Worm (Caenorhabditis elegans): Measurements from ENCODE around the gene Y110A2AL.2.

The Y110A2AL.2 gene

DNA sequence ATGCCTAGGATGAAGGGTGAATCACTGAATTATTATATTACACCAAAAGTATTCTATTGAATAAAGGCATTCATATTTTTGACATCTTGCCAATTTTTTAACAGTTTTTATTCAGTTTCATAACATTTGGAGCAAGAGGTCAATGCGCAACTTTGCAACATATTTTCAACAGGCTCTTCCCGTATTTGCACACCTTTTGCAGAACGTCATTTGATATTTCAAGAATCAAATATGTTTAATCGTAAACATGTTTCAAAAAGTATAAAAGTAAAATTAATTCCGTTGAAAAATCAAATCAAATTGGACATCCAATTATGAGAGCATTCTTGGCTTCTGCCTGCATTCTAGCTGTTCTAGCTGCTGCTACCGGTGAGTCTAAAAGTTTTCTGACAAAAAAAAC, at the start of gene Y110A2AL.2:
Gene Y110A2AL.2, plus strand, starts transcription at position 301 of the 400 bp plus-strand sequence.
- TF ChIP-seq pax-1 (tag; optimal IDR thresholded peaks at IDR 0.05): no peak

DNA sequence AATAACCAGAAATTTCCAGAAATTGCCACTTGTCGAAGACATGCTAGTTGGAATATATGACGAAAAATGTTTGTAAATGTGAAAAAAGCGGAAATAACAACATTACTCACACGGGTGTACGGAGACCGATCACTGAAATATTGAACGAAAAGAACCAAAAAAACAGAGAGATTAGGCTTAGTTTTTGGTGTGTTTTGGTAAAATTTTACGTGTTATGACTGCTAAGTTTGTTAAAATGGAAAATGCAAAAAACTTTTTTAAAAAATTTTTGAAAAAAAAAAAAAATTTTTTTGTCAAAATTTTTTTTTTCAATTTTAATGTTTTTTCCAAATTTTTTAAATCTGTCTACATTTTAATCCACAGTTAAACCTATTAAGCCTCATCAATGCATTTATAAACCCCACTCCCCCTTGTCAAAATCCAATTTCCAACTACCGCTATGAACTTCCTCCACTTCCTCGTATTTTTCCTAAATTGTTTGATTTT, 45.3 kb upstream of the Y110A2AL.2 start, which contains the start of the genes fut-4 and K12H6.10:
Gene fut-4, minus strand, starts transcription at position 101 of the 486 bp plus-strand sequence.
Gene K12H6.10, plus strand, starts transcription at position 436 of the 486 bp plus-strand sequence.
- no peak for TF ChIP-seq hlh-15 (tag; optimal IDR thresholded peaks at IDR 0.05)
- no peak for TF ChIP-seq mec-3 (tag; optimal IDR thresholded peaks at IDR 0.05; ENCODE audit: borderline replicate concordance)
- TF ChIP-seq ahr-1 (tag; optimal IDR thresholded peaks at IDR 0.05): no peak
- no peak for TF ChIP-seq fkh-10 (GFP tag; optimal IDR thresholded peaks at IDR 0.05)
- TF ChIP-seq ets-4 (tag; optimal IDR thresholded peaks at IDR 0.05): no peak
- TF ChIP-seq pros-1 (tag; optimal IDR thresholded peaks at IDR 0.05): no peak
- TF ChIP-seq F13H6.1 (tag; optimal IDR thresholded peaks at IDR 0.05): no peak
- no peak for TF ChIP-seq zip-5 (tag; optimal IDR thresholded peaks at IDR 0.05)
- TF ChIP-seq ceh-34 (tag; optimal IDR thresholded peaks at IDR 0.05): no peak
- TF ChIP-seq hlh-8 (tag; optimal IDR thresholded peaks at IDR 0.05): no peak
- TF ChIP-seq ceh-22 (tag; optimal IDR thresholded peaks at IDR 0.05): no peak
- no peak for TF ChIP-seq ceh-45 (GFP tag; IDR thresholded peaks at IDR 0.05)

DNA sequence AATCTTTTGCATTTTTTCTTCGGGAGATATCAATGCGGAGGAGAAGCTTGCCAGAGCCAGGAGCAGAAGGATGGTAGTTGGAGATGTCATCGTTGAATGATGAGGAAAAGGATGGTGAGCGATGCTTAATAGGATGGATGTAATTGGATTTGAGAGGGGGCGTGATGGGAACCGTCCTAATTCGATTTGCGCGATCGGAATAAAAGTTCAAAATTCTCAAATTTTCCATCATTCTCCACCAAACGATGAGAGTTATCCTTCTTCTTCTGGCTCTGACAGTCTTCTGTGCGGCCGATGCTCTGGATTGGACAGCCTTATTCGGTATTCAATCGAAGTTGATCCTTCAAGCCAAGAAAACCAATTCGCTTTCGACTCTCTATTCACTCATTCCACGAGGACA, 43.6 kb upstream of the Y110A2AL.2 start, which contains the start of the genes K12H6.4 and K12H6.9:
Gene K12H6.4, minus strand, starts transcription at position 101 of the 400 bp plus-strand sequence.
Gene K12H6.9, plus strand, starts transcription at position 236 of the 400 bp plus-strand sequence.
- no peak for TF ChIP-seq pat-9 (tag; optimal IDR thresholded peaks at IDR 0.05)
- no peak for TF ChIP-seq pqm-1 (tag; optimal IDR thresholded peaks at IDR 0.05)
- TF ChIP-seq unc-86 (tag; optimal IDR thresholded peaks at IDR 0.05): no peak
- no peak for TF ChIP-seq pax-1 (tag; optimal IDR thresholded peaks at IDR 0.05)
- no peak for TF ChIP-seq unc-42 (tag; optimal IDR thresholded peaks at IDR 0.05)
- no peak for TF ChIP-seq odd-2 (tag; optimal IDR thresholded peaks at IDR 0.05)
- no peak for TF ChIP-seq ahr-1 (tag; optimal IDR thresholded peaks at IDR 0.05)
- no peak for TF ChIP-seq madf-2 (tag; optimal IDR thresholded peaks at IDR 0.05)

DNA sequence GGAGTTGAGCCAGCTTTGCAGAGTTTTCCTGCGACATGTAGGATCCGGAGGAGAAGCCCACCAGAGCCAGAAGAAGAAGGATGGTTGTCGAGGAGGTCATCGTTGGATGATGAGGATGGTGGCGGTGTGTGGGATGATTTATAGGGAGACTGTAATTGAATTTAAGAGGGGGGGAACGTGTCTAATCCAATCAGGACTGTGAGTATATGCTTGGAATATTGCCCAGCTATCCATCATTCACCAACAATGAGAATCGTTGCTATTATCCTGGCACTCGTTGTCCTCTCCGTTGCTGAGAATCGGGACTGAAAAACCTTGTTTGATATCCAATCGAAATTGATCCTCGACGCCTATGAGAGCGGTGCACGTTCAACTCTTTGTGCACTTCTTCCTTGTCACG, 41.7 kb upstream of the Y110A2AL.2 start, which contains the start of gene K12H6.5:
Gene K12H6.5, minus strand, starts transcription at position 101 of the 400 bp plus-strand sequence.
- no peak for TF ChIP-seq unc-55 (GFP tag; optimal IDR thresholded peaks at IDR 0.05)
- no peak for TF ChIP-seq lin-11 (tag; optimal IDR thresholded peaks at IDR 0.05)
- no peak for TF ChIP-seq K02D7.2 (tag; optimal IDR thresholded peaks at IDR 0.05)
- no peak for TF ChIP-seq nhr-232 (tag; optimal IDR thresholded peaks at IDR 0.05)
- TF ChIP-seq eyg-1 (tag; optimal IDR thresholded peaks at IDR 0.05): no peak
- TF ChIP-seq ceh-30 (tag; optimal IDR thresholded peaks at IDR 0.05): no peak
- TF ChIP-seq fkh-6 (tag; optimal IDR thresholded peaks at IDR 0.05): no peak
- no peak for TF ChIP-seq pax-1 (tag; optimal IDR thresholded peaks at IDR 0.05)
- TF ChIP-seq unc-3 (GFP tag; conservative IDR thresholded peaks at IDR 0.05): no peak
- TF ChIP-seq unc-3 (tag; optimal IDR thresholded peaks at IDR 0.05): no peak

DNA sequence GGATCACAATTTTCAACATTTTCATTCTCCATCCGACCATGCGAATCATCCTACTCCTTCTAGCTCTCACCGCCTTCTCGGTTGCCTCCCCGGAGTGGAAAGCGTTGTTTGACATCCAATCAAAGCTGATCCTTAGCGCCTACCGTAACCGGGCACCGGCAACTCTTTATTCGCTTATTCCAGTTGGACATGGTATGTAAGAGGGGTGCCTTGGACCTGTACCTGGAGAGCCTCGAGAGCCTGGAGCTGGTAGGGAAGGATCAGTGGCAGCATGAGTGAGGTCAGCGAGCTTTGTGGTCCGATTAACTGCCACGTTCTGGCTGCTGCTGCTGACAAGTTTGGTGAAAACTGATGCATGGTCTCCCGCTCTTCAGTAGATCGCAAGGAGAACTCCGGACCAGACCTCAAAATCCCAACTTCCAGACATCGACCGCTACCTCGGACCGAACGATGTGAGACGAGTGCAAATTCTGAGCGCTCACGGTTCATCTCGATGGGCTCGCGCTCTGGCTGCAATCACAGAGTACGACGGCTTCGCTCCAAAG, 39.9 kb upstream of the Y110A2AL.2 start, which contains the start of gene K12H6.8:
Gene K12H6.8, plus strand, starts transcription at position 38 of the 545 bp plus-strand sequence.
- TF ChIP-seq ceh-48 (tag; optimal IDR thresholded peaks at IDR 0.05) (no peak), elt-4 (tag; optimal IDR thresholded peaks at IDR 0.05) (peak; percentile 91)

DNA sequence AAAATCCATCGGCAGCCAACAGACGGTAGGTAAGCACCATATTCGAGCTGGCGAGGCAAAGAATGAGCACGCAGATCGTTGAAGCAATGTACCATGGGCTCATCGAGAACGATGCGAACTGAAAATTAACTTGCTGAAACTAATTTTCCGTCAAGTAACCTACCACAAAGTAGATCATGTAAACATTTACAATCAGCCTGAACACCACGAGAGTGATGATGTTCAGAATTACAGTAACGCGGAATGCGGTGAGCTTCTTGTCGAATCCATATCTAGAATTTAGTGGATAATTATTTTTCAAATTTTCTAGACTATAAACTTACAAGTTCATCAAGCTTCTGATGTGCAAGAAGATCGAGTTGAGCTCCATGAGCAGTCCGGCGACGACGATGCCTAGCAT, 38.3 kb upstream of the Y110A2AL.2 start:
- TF ChIP-seq ceh-19 (GFP tag; optimal IDR thresholded peaks at IDR 0.05): no peak
- TF ChIP-seq nfya-1 (tag; optimal IDR thresholded peaks at IDR 0.05): no peak
- no peak for TF ChIP-seq pax-1 (tag; optimal IDR thresholded peaks at IDR 0.05)
- TF ChIP-seq ztf-16 (tag; optimal IDR thresholded peaks at IDR 0.05): no peak
- no peak for TF ChIP-seq ceh-24 (tag; optimal IDR thresholded peaks at IDR 0.05)
- no peak for TF ChIP-seq ceh-34 (tag; optimal IDR thresholded peaks at IDR 0.05)
- TF ChIP-seq lin-11 (tag; optimal IDR thresholded peaks at IDR 0.05): no peak
- TF ChIP-seq nhr-232 (tag; optimal IDR thresholded peaks at IDR 0.05): no peak
- TF ChIP-seq unc-55 (GFP tag; optimal IDR thresholded peaks at IDR 0.05): no peak
- TF ChIP-seq dmd-4 (tag; optimal IDR thresholded peaks at IDR 0.05; ENCODE audit: borderline replicate concordance): no peak
- TF ChIP-seq ceh-22 (tag; optimal IDR thresholded peaks at IDR 0.05): no peak
- no peak for TF ChIP-seq unc-3 (GFP tag; conservative IDR thresholded peaks at IDR 0.05)
- TF ChIP-seq unc-3 (tag; optimal IDR thresholded peaks at IDR 0.05): no peak
- no peak for TF ChIP-seq gmeb-2 (tag; optimal IDR thresholded peaks at IDR 0.05)

Measured in whole organism, late embryonic.